Worm (Caenorhabditis elegans): ENCODE measurements around the gene C36A4.4.

C36A4.4 gene

DNA sequence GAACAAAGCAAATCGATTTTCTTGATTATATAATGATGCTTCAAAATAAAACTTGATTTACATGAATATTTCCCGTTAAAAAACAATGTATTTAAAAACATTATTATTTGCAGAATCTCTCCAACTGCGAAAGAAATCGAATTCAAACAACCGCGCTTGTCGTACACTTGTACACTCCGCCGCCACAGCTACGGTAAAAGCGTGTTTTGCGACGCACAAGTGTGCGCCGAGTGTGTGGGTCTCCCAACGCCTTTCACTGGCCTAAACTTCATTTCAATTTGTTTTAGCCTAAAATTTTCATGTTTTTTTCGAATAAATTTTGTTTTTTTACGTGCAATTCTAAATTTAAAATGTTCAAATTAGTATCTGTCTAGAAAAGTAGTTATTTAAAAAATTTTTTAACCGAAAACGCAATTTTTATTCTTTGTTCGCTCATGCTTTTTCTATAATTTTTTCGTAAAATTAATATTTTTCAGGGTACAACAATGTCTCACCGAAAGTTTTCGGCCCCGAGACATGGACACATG lies 24.0 kb upstream of the C36A4.4 start, which contains the start of gene rpl-3 (continued):
- TF ChIP-seq aly-2 (tag; optimal IDR thresholded peaks at IDR 0.05): peak; percentile 99
- peak; percentile 66 for TF ChIP-seq hlh-4 (tag; optimal IDR thresholded peaks at IDR 0.05)
- TF ChIP-seq tlp-1 (tag; optimal IDR thresholded peaks at IDR 0.05): no peak
- TF ChIP-seq dpl-1 (GFP tag; optimal IDR thresholded peaks at IDR 0.05): peak; percentile 100
- TF ChIP-seq sox-4 (tag; optimal IDR thresholded peaks at IDR 0.05): peak; percentile 100
- peak; percentile 89 for TF ChIP-seq nhr-12 (tag; optimal IDR thresholded peaks at IDR 0.05)
- peak; percentile 99 for TF ChIP-seq lin-39 (tag; optimal IDR thresholded peaks at IDR 0.05)
- TF ChIP-seq efl-1 (optimal IDR thresholded peaks at IDR 0.05): peak; percentile 100
- peak; percentile 100 for TF ChIP-seq efl-1 (GFP tag; optimal IDR thresholded peaks at IDR 0.05 in 1 of 2)
- peak; percentile 100 for TF ChIP-seq isw-1 (GFP tag; IDR thresholded peaks at IDR 0.05)
- TF ChIP-seq nhr-20 (tag; optimal IDR thresholded peaks at IDR 0.05): peak; percentile 100
- peak; percentile 94 for TF ChIP-seq unc-30 (tag; optimal IDR thresholded peaks at IDR 0.05)
- peak; percentile 100 for TF ChIP-seq mab-9 (GFP tag; IDR thresholded peaks at IDR 0.05)
- TF ChIP-seq unc-62 (GFP tag; optimal IDR thresholded peaks at IDR 0.05): peak; percentile 98
- no peak for TF ChIP-seq alr-1 (tag; optimal IDR thresholded peaks at IDR 0.05; ENCODE audit: borderline replicate concordance)
- peak; percentile 86 for TF ChIP-seq Y116A8C.19 (tag; optimal IDR thresholded peaks at IDR 0.05; ENCODE audit: borderline replicate concordance)
- peak; percentile 100 for TF ChIP-seq lin-14 (GFP tag; optimal IDR thresholded peaks at IDR 0.05)
- TF ChIP-seq elt-3 (tag; optimal IDR thresholded peaks at IDR 0.05): peak; percentile 100
- peak; percentile 100 for TF ChIP-seq nhr-90 (tag; optimal IDR thresholded peaks at IDR 0.05; ENCODE audit: poor library complexity)
- TF ChIP-seq egl-13 (tag; optimal IDR thresholded peaks at IDR 0.05): peak; percentile 100
- TF ChIP-seq xbp-1 (tag; optimal IDR thresholded peaks at IDR 0.05): peak; percentile 100
- TF ChIP-seq rnt-1 (tag; optimal IDR thresholded peaks at IDR 0.05): peak; percentile 100
- TF ChIP-seq ceh-63 (GFP tag; optimal IDR thresholded peaks at IDR 0.05): peak; percentile 100
- peak; percentile 97 for TF ChIP-seq hlh-17 (GFP tag; optimal IDR thresholded peaks at IDR 0.05; ENCODE audit: borderline replicate concordance)
- peak; percentile 100 for TF ChIP-seq nhr-237 (tag; optimal IDR thresholded peaks at IDR 0.05)
- peak; percentile 100 for TF ChIP-seq nhr-11 (tag; optimal IDR thresholded peaks at IDR 0.05)
- peak; percentile 99 for TF ChIP-seq zip-4 (GFP tag; optimal IDR thresholded peaks at IDR 0.05)
- peak; percentile 98 for TF ChIP-seq hpl-2 (GFP tag; optimal IDR thresholded peaks at IDR 0.05)
- peak; percentile 100 for TF ChIP-seq swsn-7 (tag; optimal IDR thresholded peaks at IDR 0.05)
- TF ChIP-seq nhr-76 (tag; optimal IDR thresholded peaks at IDR 0.05): peak; percentile 98
- peak; percentile 100 for TF ChIP-seq fkh-8 (tag; optimal IDR thresholded peaks at IDR 0.05)
- peak; percentile 78 for TF ChIP-seq ceh-90 (tag; optimal IDR thresholded peaks at IDR 0.05)
- TF ChIP-seq ets-5 (GFP tag; IDR thresholded peaks at IDR 0.05): peak; percentile 100
- TF ChIP-seq fkh-4 (tag; optimal IDR thresholded peaks at IDR 0.05; ENCODE audit: borderline replicate concordance): peak; percentile 97
- peak; percentile 100 for TF ChIP-seq lin-13 (GFP tag; optimal IDR thresholded peaks at IDR 0.05)
- peak; percentile 100 for TF ChIP-seq lin-15B (tag; optimal IDR thresholded peaks at IDR 0.05)
- TF ChIP-seq unc-86 (tag; optimal IDR thresholded peaks at IDR 0.05): peak; percentile 100
- TF ChIP-seq fos-1 (tag; optimal IDR thresholded peaks at IDR 0.05): peak; percentile 99
- TF ChIP-seq nhr-28 (tag; optimal IDR thresholded peaks at IDR 0.05): peak; percentile 74
- peak; percentile 100 for TF ChIP-seq nhr-71 (tag; optimal IDR thresholded peaks at IDR 0.05)
- peak; percentile 100 for TF ChIP-seq lsy-2 (tag; optimal IDR thresholded peaks at IDR 0.05)
- TF ChIP-seq sup-37 (GFP tag; optimal IDR thresholded peaks at IDR 0.05): peak; percentile 100
- peak; percentile 100 for TF ChIP-seq dsc-1 (tag; optimal IDR thresholded peaks at IDR 0.05)
- peak; percentile 95 for TF ChIP-seq snpc-4 (tag; optimal IDR thresholded peaks at IDR 0.05)
- peak; percentile 92 for TF ChIP-seq pqm-1 (tag; optimal IDR thresholded peaks at IDR 0.05)
- TF ChIP-seq zag-1 (tag; optimal IDR thresholded peaks at IDR 0.05): peak; percentile 99
- TF ChIP-seq unc-130 (tag; optimal IDR thresholded peaks at IDR 0.05): peak; percentile 100
- TF ChIP-seq elt-2 (tag; optimal IDR thresholded peaks at IDR 0.05): peak; percentile 99
- TF ChIP-seq aha-1 (tag; optimal IDR thresholded peaks at IDR 0.05): peak; percentile 99
- peak; percentile 99 for TF ChIP-seq vab-15 (tag; optimal IDR thresholded peaks at IDR 0.05)
- TF ChIP-seq snu-23 (GFP tag; optimal IDR thresholded peaks at IDR 0.05): peak; percentile 100
- peak; percentile 100 for TF ChIP-seq ceh-88 (GFP tag; IDR thresholded peaks at IDR 0.05)
- peak; percentile 96 for TF ChIP-seq ama-1 (optimal IDR thresholded peaks at IDR 0.05)
